Worm (Caenorhabditis elegans): Measurements from ENCODE around the gene T24C2.3.

T24C2.3 gene

DNA sequence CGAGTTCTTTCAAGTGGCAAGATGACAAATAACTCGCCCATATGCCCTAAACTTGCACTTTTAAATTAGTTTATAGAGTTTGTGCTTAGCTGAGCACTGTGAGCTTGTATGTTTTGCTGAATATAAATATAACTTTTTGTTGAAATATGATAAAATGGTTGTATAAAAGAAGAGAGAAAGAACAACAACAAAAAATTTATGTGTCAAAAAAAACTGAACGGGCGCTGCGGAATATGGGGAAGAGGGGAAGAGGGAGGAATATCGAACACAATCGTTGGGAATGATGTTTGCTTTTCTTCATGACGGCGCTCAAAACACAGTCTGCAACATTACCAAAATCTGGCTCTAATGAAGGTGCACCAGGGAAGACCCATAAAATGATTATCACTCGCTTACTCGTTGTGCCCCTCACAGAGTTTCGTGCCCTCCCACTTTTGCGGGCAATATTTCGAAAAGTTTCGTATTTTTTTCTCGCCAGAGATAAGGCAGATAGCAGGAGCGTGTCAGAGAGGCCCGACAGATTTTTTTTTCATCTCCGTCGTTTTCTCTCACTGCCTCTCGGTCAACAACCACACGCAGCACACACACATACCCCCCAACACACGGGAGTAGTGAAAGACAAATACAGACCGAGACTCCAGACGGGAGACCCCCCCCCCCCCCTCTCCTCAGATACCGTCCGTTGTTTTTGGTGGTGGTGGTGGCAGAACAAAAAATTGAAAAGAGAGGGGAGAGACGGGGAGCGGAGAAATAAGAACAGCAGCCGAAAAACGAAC, 37.6 kb upstream of the T24C2.3 start:
- peak; percentile 10 for TF ChIP-seq cnd-1 (tag; optimal IDR thresholded peaks at IDR 0.05)
- no peak for TF ChIP-seq sptf-1 (tag; optimal IDR thresholded peaks at IDR 0.05)
- TF ChIP-seq M03D4.4 (tag; optimal IDR thresholded peaks at IDR 0.05) = peak; percentile 52

DNA sequence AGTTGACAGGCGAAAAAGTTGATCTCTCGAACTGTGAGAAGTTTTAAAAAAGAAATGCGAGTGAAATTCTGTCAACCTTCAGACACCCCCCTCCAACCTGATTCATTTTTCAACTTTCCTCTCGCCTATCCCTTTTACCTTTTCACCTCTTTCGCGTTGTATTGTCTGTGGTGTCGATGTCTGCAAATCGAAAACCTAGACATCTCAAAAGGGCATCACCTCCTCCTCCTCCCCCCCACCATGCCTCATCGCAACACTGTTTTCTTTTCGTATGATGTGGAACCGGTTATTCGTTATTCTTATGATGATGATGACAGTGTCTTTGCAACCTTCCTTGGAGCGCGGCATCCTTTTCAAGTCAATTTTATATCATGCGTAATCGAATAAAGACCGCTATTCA, 35.3 kb upstream of the T24C2.3 start:
- TF ChIP-seq snpc-4 (tag; optimal IDR thresholded peaks at IDR 0.05) (no peak), bed-3 (GFP tag; optimal IDR thresholded peaks at IDR 0.05) (no peak), ceh-83 (GFP tag; optimal IDR thresholded peaks at IDR 0.05) (no peak), elt-1 (tag; optimal IDR thresholded peaks at IDR 0.05; ENCODE audit: borderline replicate concordance, insufficient read depth) (no peak), zip-8 (tag; optimal IDR thresholded peaks at IDR 0.05) (no peak), elt-3 (tag; optimal IDR thresholded peaks at IDR 0.05) (no peak), M03D4.4 (tag; optimal IDR thresholded peaks at IDR 0.05) (no peak), tbx-8 (GFP tag; optimal IDR thresholded peaks at IDR 0.05) (no peak), ztf-11 (tag; optimal IDR thresholded peaks at IDR 0.05) (no peak), lin-13 (tag; optimal IDR thresholded peaks at IDR 0.05) (no peak), mls-2 (tag; optimal IDR thresholded peaks at IDR 0.05) (no peak), hlh-1 (tag; optimal IDR thresholded peaks at IDR 0.05) (no peak), nhr-2 (tag; optimal IDR thresholded peaks at IDR 0.05) (no peak), unc-39 (tag; optimal IDR thresholded peaks at IDR 0.05) (no peak), sptf-1 (tag; optimal IDR thresholded peaks at IDR 0.05) (no peak), unc-120 (tag; optimal IDR thresholded peaks at IDR 0.05; ENCODE audit: poor library complexity, severe bottlenecking) (no peak), nhr-12 (tag; optimal IDR thresholded peaks at IDR 0.05) (no peak)

DNA sequence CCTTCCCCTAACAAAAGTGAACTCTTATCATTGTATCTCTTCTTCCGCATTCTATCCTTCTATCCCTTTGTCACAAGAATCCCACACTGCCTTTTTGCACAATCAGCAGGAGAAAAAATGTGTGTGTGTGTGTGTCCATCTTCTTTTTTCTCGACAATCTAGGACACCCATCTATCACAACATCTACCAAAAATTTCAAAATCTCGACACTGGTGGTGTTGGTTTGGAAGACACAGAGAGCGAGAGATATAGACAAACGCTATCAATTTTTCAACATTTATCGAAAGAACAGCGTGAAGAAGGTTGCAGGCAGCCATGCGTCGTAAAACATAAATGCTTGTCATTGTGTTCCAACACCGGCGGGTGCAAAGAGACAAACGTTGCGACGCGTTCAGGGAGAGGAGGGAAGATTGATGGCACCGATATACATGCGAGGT, 34.5 kb upstream of the T24C2.3 start:
- TF ChIP-seq ham-2 (GFP tag; optimal IDR thresholded peaks at IDR 0.05) (peak; percentile 32), unc-120 (tag; optimal IDR thresholded peaks at IDR 0.05; ENCODE audit: poor library complexity, severe bottlenecking) (peak; percentile 43), unc-62 (GFP tag; optimal IDR thresholded peaks at IDR 0.05) (peak; percentile 83), sptf-1 (tag; optimal IDR thresholded peaks at IDR 0.05) (no peak), blmp-1 (tag; optimal IDR thresholded peaks at IDR 0.05) (no peak), mep-1 (tag; optimal IDR thresholded peaks at IDR 0.05) (no peak)

DNA sequence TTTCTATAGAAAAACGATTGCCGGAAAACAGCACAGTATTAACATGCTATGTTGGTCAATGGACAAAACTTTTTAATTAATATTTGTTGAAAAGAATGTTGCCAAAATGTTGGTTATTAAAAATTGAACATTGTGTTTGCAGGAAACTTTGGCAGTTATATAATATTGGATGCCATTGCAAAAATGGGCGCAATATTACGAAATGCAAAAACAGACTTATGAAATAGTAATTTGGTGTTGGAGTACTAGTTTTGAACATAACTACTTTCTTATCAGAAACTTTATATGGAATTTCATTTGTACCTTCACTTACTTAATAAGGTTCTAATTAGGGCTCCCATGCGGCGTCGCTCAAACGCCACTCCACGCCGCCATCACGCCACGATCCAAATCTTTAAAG, 33.0 kb upstream of the T24C2.3 start:
- TF ChIP-seq unc-120 (tag; optimal IDR thresholded peaks at IDR 0.05; ENCODE audit: poor library complexity, severe bottlenecking) = no peak
- TF ChIP-seq sptf-1 (tag; optimal IDR thresholded peaks at IDR 0.05) = no peak
- TF ChIP-seq ztf-11 (tag; optimal IDR thresholded peaks at IDR 0.05) = no peak
- no peak for TF ChIP-seq lin-13 (tag; optimal IDR thresholded peaks at IDR 0.05)
- no peak for TF ChIP-seq mab-5 (tag; optimal IDR thresholded peaks at IDR 0.05)
- no peak for TF ChIP-seq nhr-28 (tag; optimal IDR thresholded peaks at IDR 0.05)
- no peak for TF ChIP-seq tbx-8 (GFP tag; optimal IDR thresholded peaks at IDR 0.05)
- no peak for TF ChIP-seq ham-2 (GFP tag; optimal IDR thresholded peaks at IDR 0.05)
- TF ChIP-seq elt-3 (tag; optimal IDR thresholded peaks at IDR 0.05) = no peak
- TF ChIP-seq lsy-2 (tag; optimal IDR thresholded peaks at IDR 0.05) = no peak
- TF ChIP-seq unc-39 (tag; optimal IDR thresholded peaks at IDR 0.05) = no peak
- TF ChIP-seq ceh-83 (GFP tag; optimal IDR thresholded peaks at IDR 0.05) = no peak
- TF ChIP-seq nhr-237 (tag; optimal IDR thresholded peaks at IDR 0.05) = no peak
- no peak for TF ChIP-seq sem-2 (GFP tag; optimal IDR thresholded peaks at IDR 0.05)
- no peak for TF ChIP-seq lin-32 (GFP tag; optimal IDR thresholded peaks at IDR 0.05)
- TF ChIP-seq nhr-76 (tag; optimal IDR thresholded peaks at IDR 0.05) = no peak
- TF ChIP-seq zip-8 (tag; optimal IDR thresholded peaks at IDR 0.05) = no peak

DNA sequence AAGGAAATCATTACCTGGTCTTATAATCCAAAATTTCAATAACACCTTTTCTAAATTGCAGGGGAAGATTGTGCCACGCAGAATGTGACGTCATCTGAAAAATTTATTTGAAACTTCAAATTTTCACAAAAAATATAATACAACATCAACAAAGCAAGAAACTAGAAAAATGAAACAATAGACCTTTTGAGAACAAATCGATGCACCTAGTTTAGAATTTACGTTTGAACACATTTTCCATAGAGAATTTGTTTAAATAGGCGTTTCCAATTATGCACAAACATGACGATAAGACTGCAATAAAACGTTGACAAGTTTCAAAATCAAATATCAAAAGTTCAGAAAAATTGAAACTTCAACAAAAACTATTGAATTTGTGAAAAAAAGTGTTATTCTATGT, 30.5 kb upstream of the T24C2.3 start, which contains the start of gene fbxa-141:
TSS of gene fbxa-141 (minus strand) at position 101 of the 400 bp plus-strand sequence.
- no peak for TF ChIP-seq blmp-1 (tag; optimal IDR thresholded peaks at IDR 0.05)
- no peak for TF ChIP-seq mls-2 (tag; optimal IDR thresholded peaks at IDR 0.05)
- no peak for TF ChIP-seq ceh-43 (GFP tag; optimal IDR thresholded peaks at IDR 0.05)
- no peak for TF ChIP-seq nhr-76 (tag; optimal IDR thresholded peaks at IDR 0.05)

Measured in whole organism, mixed stage, embryonic.